Fruit fly (Drosophila melanogaster) whole organism, prepupa: ENCODE data around the gene POLDIP2.

Source experiments
- Blimp-1 ChIP-seq: fragments of 200-800 bp; sonication (Bioruptor generic); optimal IDR thresholded peaks from 3 replicates; lab custom pipeline; 2017; ENCODE audit warnings: missing biosample characterization, missing genetic modification characterization, mild to moderate bottlenecking, moderate library complexity, missing genetic modification reagents
- CG11294 ChIP-seq: fragments of 200-800 bp; sonication (Bioruptor generic); IDR thresholded peaks from 2 replicates; pipeline ENCODE4 v1.3.6; 2022; ENCODE audit warnings: missing biosample characterization, missing genetic modification characterization
- CG11762 ChIP-seq: fragments of 200-800 bp; sonication (Bioruptor generic); optimal IDR thresholded peaks from 3 replicates; lab custom pipeline; 2016; ENCODE audit warnings: missing biosample characterization, missing genetic modification characterization; ENCODE audit not compliant: insufficient read depth
- CG11902 ChIP-seq: fragments of 200-800 bp; sonication (Bioruptor generic); optimal IDR thresholded peaks from 3 replicates; lab custom pipeline; 2016; ENCODE audit warnings: missing biosample characterization, missing genetic modification characterization
- CG15336 ChIP-seq: fragments of 200-800 bp; sonication (Bioruptor generic); IDR thresholded peaks from 2 replicates; pipeline ENCODE4 v1.3.6; 2022; ENCODE audit warnings: missing biosample characterization, missing genetic modification characterization
- CG16779 ChIP-seq: fragments of 200-800 bp; sonication (Bioruptor generic); optimal IDR thresholded peaks from 3 replicates; lab custom pipeline; 2017; ENCODE audit warnings: missing biosample characterization, mild to moderate bottlenecking, missing genetic modification characterization
- CG3032 ChIP-seq: fragments of 200-800 bp; optimal IDR thresholded peaks from 2 replicates; lab custom pipeline; 2019; ENCODE audit warnings: missing biosample characterization, mild to moderate bottlenecking, missing genetic modification characterization, moderate library complexity
- CG32006 ChIP-seq: fragments of 200-800 bp; sonication (Bioruptor generic); optimal IDR thresholded peaks from 3 replicates; lab custom pipeline; 2017; ENCODE audit warnings: missing biosample characterization, mild to moderate bottlenecking, missing genetic modification characterization
- CG34406 ChIP-seq: fragments of 200-800 bp; sonication (Bioruptor generic); optimal IDR thresholded peaks from 3 replicates; lab custom pipeline; 2016; ENCODE audit warnings: missing biosample characterization, missing genetic modification characterization
- CG3919 ChIP-seq: fragments of 200-800 bp; sonication (Bioruptor generic); optimal IDR thresholded peaks from 3 replicates; lab custom pipeline; 2016; ENCODE audit warnings: missing biosample characterization, missing genetic modification characterization
- CG4318 ChIP-seq: fragments of 200-800 bp; sonication (Bioruptor generic); optimal IDR thresholded peaks from 3 replicates; lab custom pipeline; 2017; ENCODE audit warnings: missing biosample characterization, mild to moderate bottlenecking, missing genetic modification characterization
- CG6276 ChIP-seq: fragments of 200-800 bp; sonication (Bioruptor generic); optimal IDR thresholded peaks from 2 replicates; lab custom pipeline; 2017; ENCODE audit warnings: missing biosample characterization, mild to moderate bottlenecking, missing genetic modification characterization
- CG8119 ChIP-seq: fragments of 200-800 bp; sonication (Bioruptor generic); IDR thresholded peaks from 3 replicates; pipeline ENCODE4 v1.3.6; 2022; ENCODE audit warnings: missing biosample characterization, missing genetic modification characterization
- CG8319 ChIP-seq: fragments of 200-800 bp; sonication (Bioruptor generic); optimal IDR thresholded peaks from 3 replicates; lab custom pipeline; 2016; ENCODE audit warnings: missing biosample characterization, missing genetic modification characterization
- CG9139 ChIP-seq: fragments of 200-800 bp; sonication (Bioruptor generic); optimal IDR thresholded peaks from 3 replicates; lab custom pipeline; 2017; ENCODE audit warnings: missing biosample characterization, mild to moderate bottlenecking, missing genetic modification characterization
- Eip78C ChIP-seq: fragments of 200-800 bp; sonication (Bioruptor generic); peaks from one replicate; lab custom pipeline; 2016; ENCODE audit warnings: missing biosample characterization, missing genetic modification characterization
- Eip93F ChIP-seq: fragments of 200-800 bp; sonication (Bioruptor generic); optimal IDR thresholded peaks from 2 replicates; lab custom pipeline; 2016; ENCODE audit warnings: missing biosample characterization, mild to moderate bottlenecking, missing genetic modification characterization
- Ets96B ChIP-seq: fragments of 200-800 bp; optimal IDR thresholded peaks from 2 replicates; lab custom pipeline; 2019; ENCODE audit warnings: missing biosample characterization, mild to moderate bottlenecking, missing genetic modification characterization, moderate library complexity
- Hr38 ChIP-seq: sonication (Bioruptor generic); optimal IDR thresholded peaks from 2 replicates; lab custom pipeline; 2016; ENCODE audit warnings: missing biosample characterization, missing genetic modification characterization
- Hr4 ChIP-seq: fragments of 200-800 bp; sonication (Bioruptor generic); optimal IDR thresholded peaks from 3 replicates; lab custom pipeline; 2016; ENCODE audit warnings: missing biosample characterization, missing genetic modification characterization
- Lpt ChIP-seq: fragments of 200-800 bp; sonication (Bioruptor generic); optimal IDR thresholded peaks from 3 replicates; lab custom pipeline; 2016; ENCODE audit warnings: missing biosample characterization, missing genetic modification characterization
- Met ChIP-seq: fragments of 200-800 bp; sonication (Bioruptor generic); optimal IDR thresholded peaks from 3 replicates; lab custom pipeline; 2016; ENCODE audit warnings: missing biosample characterization, missing genetic modification characterization
- OdsH ChIP-seq: fragments of 200-800 bp; sonication (Bioruptor generic); optimal IDR thresholded peaks from 3 replicates; lab custom pipeline; 2016; ENCODE audit warnings: missing biosample characterization, missing genetic modification characterization
- Smox ChIP-seq: fragments of 200-800 bp; sonication (Bioruptor generic); optimal IDR thresholded peaks from 3 replicates; lab custom pipeline; 2016; ENCODE audit warnings: missing biosample characterization, missing genetic modification characterization
- Sox102F ChIP-seq: fragments of 200-800 bp; sonication (Bioruptor generic); optimal IDR thresholded peaks from 2 replicates; lab custom pipeline; 2016; ENCODE audit warnings: missing biosample characterization, mild to moderate bottlenecking, missing genetic modification characterization
- Sox14 ChIP-seq: fragments of 200-800 bp; sonication (Bioruptor generic); optimal IDR thresholded peaks from 3 replicates; lab custom pipeline; 2016; ENCODE audit warnings: missing biosample characterization, missing genetic modification characterization
- achi ChIP-seq: fragments of 200-800 bp; sonication (Bioruptor generic); optimal IDR thresholded peaks from 3 replicates; lab custom pipeline; 2016; ENCODE audit warnings: missing biosample characterization, missing genetic modification characterization
- acj6 ChIP-seq: fragments of 200-800 bp; sonication (Bioruptor generic); optimal IDR thresholded peaks from 3 replicates; lab custom pipeline; 2016; ENCODE audit warnings: missing biosample characterization, missing genetic modification characterization
- dsx ChIP-seq: fragments of 200-800 bp; optimal IDR thresholded peaks from 3 replicates; lab custom pipeline; 2019; ENCODE audit warnings: missing biosample characterization, mild to moderate bottlenecking, missing genetic modification characterization, moderate library complexity; ENCODE audit not compliant: poor library complexity, severe bottlenecking
- eg ChIP-seq: fragments of 200-800 bp; sonication (Bioruptor generic); IDR thresholded peaks from 3 replicates; pipeline ENCODE4 v1.3.6; 2022; ENCODE audit warnings: missing biosample characterization, missing genetic modification characterization
- fkh ChIP-seq: fragments of 200-800 bp; sonication (Bioruptor generic); optimal IDR thresholded peaks from 3 replicates; lab custom pipeline; 2017; ENCODE audit warnings: missing biosample characterization, mild to moderate bottlenecking, missing genetic modification characterization, moderate library complexity
- lz ChIP-seq: fragments of 200-800 bp; sonication (Bioruptor generic); optimal IDR thresholded peaks from 3 replicates; lab custom pipeline; 2016; ENCODE audit warnings: missing biosample characterization, missing genetic modification characterization
- net ChIP-seq: fragments of 200-800 bp; sonication (Bioruptor generic); optimal IDR thresholded peaks from 3 replicates; lab custom pipeline; 2016; ENCODE audit warnings: missing biosample characterization, missing genetic modification characterization
- pdm3 ChIP-seq: fragments of 200-800 bp; sonication (Bioruptor generic); optimal IDR thresholded peaks from 3 replicates; lab custom pipeline; 2016; ENCODE audit warnings: missing biosample characterization, missing genetic modification characterization
- svp ChIP-seq: fragments of 200-800 bp; sonication (Bioruptor generic); peaks from one replicate; lab custom pipeline; 2016; ENCODE audit warnings: missing biosample characterization, missing genetic modification characterization
- topi ChIP-seq: fragments of 200-800 bp; sonication (Bioruptor generic); optimal IDR thresholded peaks from 3 replicates; lab custom pipeline; 2016; ENCODE audit warnings: missing biosample characterization, missing genetic modification characterization

POLDIP2 gene

dm6 chr3R:5467619-5468018 lies at the start of gene POLDIP2:
POLDIP2 (plus strand) TSS chr3R:5467778.
- no peak for TF ChIP-seq net (GFP tag; lab: Kevin White, UChicago)
- no peak for TF ChIP-seq CG11762
- TF ChIP-seq Eip78C = peak; percentile 63
- peak; percentile 48 for TF ChIP-seq achi (GFP tag; lab: Kevin White, UChicago)
- TF ChIP-seq dsx (GFP tag; lab: Kevin White, UChicago) = peak; percentile 4

- no peak for TF ChIP-seq CG3032 (tag; lab: Kevin White, UChicago)
- TF ChIP-seq fkh (GFP tag; lab: Kevin White, UChicago) = peak; percentile 59
These were observed 47.1 kb upstream of the POLDIP2 start for dm6 chr3R:5420454-5420853.

dm6 chr3R:5422123-5422522 lies 45.5 kb upstream of the POLDIP2 start:
- TF ChIP-seq CG32006 (GFP tag; lab: Kevin White, UChicago) (peak; percentile 38), topi (GFP tag; lab: Kevin White, UChicago) (peak; percentile 56), CG6276 (GFP tag; lab: Kevin White, UChicago) (peak; percentile 31), Eip78C (peak; percentile 75), Sox102F (GFP tag; lab: Kevin White, UChicago) (peak; percentile 20), Hr4 (GFP tag; lab: Kevin White, UChicago) (peak; percentile 62), OdsH (GFP tag; lab: Kevin White, UChicago) (no peak), pdm3 (GFP tag; lab: Kevin White, UChicago) (peak; percentile 31), CG8119 (GFP tag; lab: Robert Waterston, UW) (peak; percentile 51; the same call in 1 of the 3 replicates), eg (GFP tag; lab: Robert Waterston, UW) (peak; percentile 56; the same call in 1 of the 3 replicates), CG4318 (peak; percentile 26), CG34406 (GFP tag; lab: Kevin White, UChicago) (peak; percentile 8), Met (GFP tag; lab: Kevin White, UChicago) (peak; percentile 10), CG11902 (GFP tag; lab: Kevin White, UChicago) (no peak), acj6 (GFP tag; lab: Kevin White, UChicago) (peak; percentile 29), CG15336 (GFP tag; lab: Robert Waterston, UW) (peak; percentile 48), dsx (GFP tag; lab: Kevin White, UChicago) (peak; percentile 15), CG9139 (GFP tag; lab: Kevin White, UChicago) (no peak), svp (no peak), CG3919 (peak; percentile 35), Smox (GFP tag; lab: Kevin White, UChicago) (peak; percentile 16), achi (GFP tag; lab: Kevin White, UChicago) (peak; percentile 26), Lpt (GFP tag; lab: Kevin White, UChicago) (no peak)
- TF ChIP-seq, all 60 proteins: peak for 18

- TF ChIP-seq lz (GFP tag; lab: Kevin White, UChicago) (no peak), Eip93F (GFP tag; lab: Kevin White, UChicago) (no peak), Ets96B (tag; lab: Kevin White, UChicago) (no peak), CG16779 (tag; lab: Kevin White, UChicago) (no peak), CG8119 (GFP tag; lab: Robert Waterston, UW) (no peak), Lpt (GFP tag; lab: Kevin White, UChicago) (no peak), achi (GFP tag; lab: Kevin White, UChicago) (no peak), Blimp-1 (GFP tag; lab: Kevin White, UChicago) (no peak), Sox14 (GFP tag; lab: Kevin White, UChicago) (no peak), CG8319 (GFP tag; lab: Kevin White, UChicago) (no peak), CG11294 (no peak), pdm3 (GFP tag; lab: Kevin White, UChicago) (no peak), Hr38 (no peak), OdsH (GFP tag; lab: Kevin White, UChicago) (no peak)
These were observed 40.4 kb upstream of the POLDIP2 start, which contains the start of gene CG12147 for dm6 chr3R:5427157-5427556. CG12147 (minus strand) TSS chr3R:5427257.
